Worm (Caenorhabditis elegans): ENCODE data around the gene lgc-37.

The lgc-37 gene

ce11 chrIII:12841328-12841727, 56.4 kb downstream of the lgc-37 start:
- no peak for TF ChIP-seq unc-62 (GFP tag; optimal IDR thresholded peaks at IDR 0.05)
